Worm (Caenorhabditis elegans) whole organism, midembryonic: ENCODE measurements around the gene nhr-150.

Source experiments
- T22C8.4 ChIP-seq: fragments of 200-800 bp; sonication (Bioruptor generic); IDR thresholded peaks from 2 replicates; pipeline ENCODE4 v1.3.6; 2022; ENCODE audit warnings: missing genetic modification characterization, missing compliant biosample characterization
- cog-1 ChIP-seq: sonication (generic microtip); optimal IDR thresholded peaks from 2 replicates; lab custom pipeline; 2016; ENCODE audit warnings: missing genetic modification characterization, missing compliant biosample characterization
- flt-1 ChIP-seq: fragments of 200-800 bp; sonication (Bioruptor generic); IDR thresholded peaks from 2 replicates; pipeline ENCODE4 v1.3.6; 2022; ENCODE audit warnings: missing genetic modification characterization, missing compliant biosample characterization
- ref-1 ChIP-seq: fragments of 200-800 bp; sonication (Bioruptor generic); conservative IDR thresholded peaks from 2 replicates; pipeline ENCODE4 v1.3.6; 2022; ENCODE audit warnings: missing genetic modification reagents, missing genetic modification characterization, missing compliant biosample characterization
- ztf-29 ChIP-seq: fragments of 200-800 bp; sonication (Bioruptor generic); IDR thresholded peaks from 2 replicates; pipeline ENCODE4 v1.3.6; 2022; ENCODE audit warnings: missing genetic modification reagents, missing genetic modification characterization, missing compliant biosample characterization

DNA sequence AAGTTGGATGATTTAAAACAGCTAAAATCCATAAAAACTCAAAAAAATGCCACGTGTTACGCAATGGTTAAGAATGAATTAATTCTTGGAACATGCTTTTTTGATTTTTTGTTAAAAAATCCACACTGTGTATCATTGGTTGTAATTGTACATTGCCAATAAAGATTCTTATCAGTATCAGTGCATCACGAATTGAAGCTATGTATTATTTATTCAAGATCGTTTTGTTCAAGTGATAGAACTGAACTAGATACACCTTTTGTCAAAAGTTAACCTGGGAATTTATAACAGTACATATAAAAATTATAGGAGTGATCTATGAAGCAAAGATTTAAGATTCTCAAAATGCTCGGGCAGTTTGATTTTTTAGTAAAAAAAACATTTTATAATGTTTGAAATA lies 46.6 kb downstream of the nhr-150 start:
- TF ChIP-seq flt-1 (GFP tag; lab: Robert Waterston, UW) = no peak
- TF ChIP-seq T22C8.4 (GFP tag; lab: Robert Waterston, UW) = no peak
- no peak for TF ChIP-seq ztf-29 (GFP tag; lab: Robert Waterston, UW)
- TF ChIP-seq ref-1 (GFP tag; lab: Robert Waterston, UW) = no peak
- no peak for TF ChIP-seq cog-1 (tag; lab: Kevin White, UChicago)
